Worm (Caenorhabditis elegans): ENCODE data around the gene npp-5.

npp-5 gene

ce11 chrII:11592023-11592422, 7.6 kb downstream of the npp-5 start, which contains the start of gene F07A11.1:
Gene F07A11.1 (minus strand): TSS chrII:11592123.
- no peak for TF ChIP-seq nhr-76 (tag; optimal IDR thresholded peaks at IDR 0.05)
- no peak for TF ChIP-seq aly-2 (tag; optimal IDR thresholded peaks at IDR 0.05)
- TF ChIP-seq ceh-9 (tag; optimal IDR thresholded peaks at IDR 0.05) = no peak
- TF ChIP-seq snpc-4 (tag; optimal IDR thresholded peaks at IDR 0.05) = no peak
- TF ChIP-seq tbx-2 (tag; optimal IDR thresholded peaks at IDR 0.05) = no peak
- TF ChIP-seq eor-1 (tag; optimal IDR thresholded peaks at IDR 0.05) = no peak
- no peak for TF ChIP-seq skn-1 (tag; optimal IDR thresholded peaks at IDR 0.05)
- no peak for TF ChIP-seq hmg-11 (tag; optimal IDR thresholded peaks at IDR 0.05)
- no peak for TF ChIP-seq mml-1 (tag; optimal IDR thresholded peaks at IDR 0.05)
- no peak for TF ChIP-seq fkh-2 (tag; optimal IDR thresholded peaks at IDR 0.05)
- TF ChIP-seq unc-39 (tag; optimal IDR thresholded peaks at IDR 0.05) = no peak
- no peak for TF ChIP-seq lin-39 (tag; optimal IDR thresholded peaks at IDR 0.05)
- no peak for TF ChIP-seq nhr-12 (tag; optimal IDR thresholded peaks at IDR 0.05)
- no peak for TF ChIP-seq nhr-43 (tag; optimal IDR thresholded peaks at IDR 0.05; ENCODE audit: poor library complexity, severe bottlenecking)
- no peak for TF ChIP-seq R02D3.7 (tag; optimal IDR thresholded peaks at IDR 0.05)
- TF ChIP-seq nfya-1 (tag; optimal IDR thresholded peaks at IDR 0.05; ENCODE audit: insufficient read depth) = no peak
- no peak for TF ChIP-seq nhr-28 (tag; optimal IDR thresholded peaks at IDR 0.05)

ce11 chrII:11591558-11591957, 8.1 kb downstream of the npp-5 start:
- TF ChIP-seq daf-12 (tag; optimal IDR thresholded peaks at IDR 0.05) (no peak), R02D3.7 (tag; optimal IDR thresholded peaks at IDR 0.05) (no peak), unc-62 (GFP tag; optimal IDR thresholded peaks at IDR 0.05) (no peak), fkh-10 (GFP tag; optimal IDR thresholded peaks at IDR 0.05) (no peak), elt-2 (tag; optimal IDR thresholded peaks at IDR 0.05) (no peak), nhr-28 (tag; optimal IDR thresholded peaks at IDR 0.05) (no peak), unc-39 (tag; optimal IDR thresholded peaks at IDR 0.05) (no peak), ceh-9 (tag; optimal IDR thresholded peaks at IDR 0.05) (no peak), nhr-77 (tag; optimal IDR thresholded peaks at IDR 0.05) (no peak), egl-5 (tag; optimal IDR thresholded peaks at IDR 0.05) (no peak), ztf-11 (tag; optimal IDR thresholded peaks at IDR 0.05) (no peak), pha-4 (tag; optimal IDR thresholded peaks at IDR 0.05) (no peak), nhr-25 (tag; optimal IDR thresholded peaks at IDR 0.05) (no peak), pqm-1 (tag; optimal IDR thresholded peaks at IDR 0.05) (no peak), ceh-82 (tag; optimal IDR thresholded peaks at IDR 0.05) (no peak), lin-15B (tag; optimal IDR thresholded peaks at IDR 0.05) (no peak), fos-1 (tag; optimal IDR thresholded peaks at IDR 0.05) (no peak), skn-1 (tag; optimal IDR thresholded peaks at IDR 0.05) (no peak)

- TF ChIP-seq aly-2 (tag; optimal IDR thresholded peaks at IDR 0.05) = no peak
- TF ChIP-seq zag-1 (tag; optimal IDR thresholded peaks at IDR 0.05) = no peak
- TF ChIP-seq tbx-2 (tag; optimal IDR thresholded peaks at IDR 0.05) = no peak
- no peak for TF ChIP-seq ceh-9 (tag; optimal IDR thresholded peaks at IDR 0.05)
- no peak for TF ChIP-seq elt-1 (tag; optimal IDR thresholded peaks at IDR 0.05)
- TF ChIP-seq R02D3.7 (tag; optimal IDR thresholded peaks at IDR 0.05) = no peak
- no peak for TF ChIP-seq hmg-11 (tag; optimal IDR thresholded peaks at IDR 0.05)
- no peak for TF ChIP-seq nhr-237 (tag; optimal IDR thresholded peaks at IDR 0.05)
- no peak for TF ChIP-seq mml-1 (tag; optimal IDR thresholded peaks at IDR 0.05)
- TF ChIP-seq sea-2 (GFP tag; optimal IDR thresholded peaks at IDR 0.05) = no peak
Observed at ce11 chrII:11588304-11588703, 11.3 kb downstream of the npp-5 start.

ce11 chrII:11582698-11583097, 16.9 kb downstream of the npp-5 start, which contains the start of gene ints-7:
Gene ints-7 (plus strand): TSS chrII:11582849.
- TF ChIP-seq sea-2 (GFP tag; optimal IDR thresholded peaks at IDR 0.05) = no peak
- TF ChIP-seq nhr-11 (tag; optimal IDR thresholded peaks at IDR 0.05) = no peak

- TF ChIP-seq nhr-23 (tag; optimal IDR thresholded peaks at IDR 0.05) (no peak), lin-39 (tag; optimal IDR thresholded peaks at IDR 0.05) (no peak), lin-15B (tag; optimal IDR thresholded peaks at IDR 0.05) (peak; percentile 61), nhr-67 (tag; optimal IDR thresholded peaks at IDR 0.05) (no peak), pha-4 (tag; optimal IDR thresholded peaks at IDR 0.05) (peak; percentile 60), snpc-4 (tag; optimal IDR thresholded peaks at IDR 0.05) (peak; percentile 28), nhr-28 (tag; optimal IDR thresholded peaks at IDR 0.05) (no peak), ztf-4 (tag; optimal IDR thresholded peaks at IDR 0.05) (no peak), jun-1 (tag; optimal IDR thresholded peaks at IDR 0.05) (no peak), sea-2 (GFP tag; optimal IDR thresholded peaks at IDR 0.05) (no peak), egl-5 (tag; optimal IDR thresholded peaks at IDR 0.05) (no peak)
Observed at ce11 chrII:11578327-11578726, 21.3 kb downstream of the npp-5 start, which contains the start of gene smc-6. Gene smc-6 (plus strand): TSS chrII:11578716.

Data from whole organism, L3 larva.